Worm (Caenorhabditis elegans): Measurements from ENCODE around the gene R10E11.6.

The R10E11.6 gene

DNA sequence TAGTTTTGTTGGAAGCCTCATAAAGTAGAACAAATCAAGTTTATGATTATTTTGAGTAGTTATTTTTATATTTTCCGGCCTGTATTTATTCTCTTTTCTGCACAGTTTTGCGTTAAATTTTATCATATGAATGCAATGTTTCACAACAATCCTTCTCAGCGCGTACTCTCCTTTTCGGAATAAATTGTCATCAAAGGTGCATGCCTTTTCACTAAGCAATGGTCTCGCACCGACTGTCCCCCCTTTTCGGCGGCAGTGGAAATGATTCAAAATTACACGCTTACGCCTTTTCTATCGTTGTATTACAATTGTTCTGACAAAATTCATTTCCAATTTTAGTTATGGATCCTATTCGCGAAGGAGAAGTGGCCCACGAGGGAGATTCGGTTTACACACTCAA, 35.7 kb upstream of the R10E11.6 start, which contains the start of the genes iff-1 and cdk-1 (continued):
- TF ChIP-seq lim-6 (tag; optimal IDR thresholded peaks at IDR 0.05) (no peak), sox-4 (tag; optimal IDR thresholded peaks at IDR 0.05) (no peak), syd-9 (tag; optimal IDR thresholded peaks at IDR 0.05) (no peak), elt-2 (tag; optimal IDR thresholded peaks at IDR 0.05) (no peak), ceh-22 (tag; optimal IDR thresholded peaks at IDR 0.05) (no peak)

DNA sequence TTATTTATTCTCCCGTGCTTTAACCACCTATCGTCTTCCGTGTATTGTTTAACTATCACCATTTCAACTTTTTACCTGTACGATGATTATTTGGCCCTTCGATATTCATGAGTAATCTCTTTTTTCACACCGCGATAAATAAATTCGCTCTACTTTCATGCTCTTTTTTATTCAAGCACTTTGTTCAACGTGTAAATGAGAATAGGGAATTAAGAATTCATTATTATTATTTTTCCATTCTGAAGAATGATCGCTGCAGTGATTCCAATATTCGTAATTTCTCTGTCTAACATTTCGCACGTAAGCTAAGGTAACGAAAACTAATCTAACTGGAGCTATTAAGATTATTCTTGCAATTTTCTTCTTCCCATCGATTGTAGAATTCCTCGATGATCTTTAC, 34.1 kb upstream of the R10E11.6 start, which contains the start of gene T05G5.4:
TSS of gene T05G5.4 (plus strand) at position 241 of the 400 bp plus-strand sequence.
- no peak for TF ChIP-seq ceh-18 (tag; optimal IDR thresholded peaks at IDR 0.05)
- TF ChIP-seq ceh-22 (tag; optimal IDR thresholded peaks at IDR 0.05) = no peak
- TF ChIP-seq ceh-48 (tag; optimal IDR thresholded peaks at IDR 0.05) = no peak
- TF ChIP-seq npax-4 (tag; optimal IDR thresholded peaks at IDR 0.05) = no peak
- TF ChIP-seq hlh-30 (tag; optimal IDR thresholded peaks at IDR 0.05; ENCODE audit: insufficient read depth) = no peak
- no peak for TF ChIP-seq ets-4 (tag; optimal IDR thresholded peaks at IDR 0.05)
- no peak for TF ChIP-seq pros-1 (tag; optimal IDR thresholded peaks at IDR 0.05)
- no peak for TF ChIP-seq ahr-1 (tag; optimal IDR thresholded peaks at IDR 0.05)
- TF ChIP-seq nhr-232 (tag; optimal IDR thresholded peaks at IDR 0.05) = no peak

ce11 chrIII:9751074-9751473, 31.7 kb upstream of the R10E11.6 start, which contains the start of gene T05G5.5:
Gene T05G5.5 (minus strand): TSS chrIII:9751432.
- TF ChIP-seq rnt-1 (tag; optimal IDR thresholded peaks at IDR 0.05) = no peak
- TF ChIP-seq ceh-48 (tag; optimal IDR thresholded peaks at IDR 0.05) = no peak
- no peak for TF ChIP-seq nhr-232 (tag; optimal IDR thresholded peaks at IDR 0.05)

DNA sequence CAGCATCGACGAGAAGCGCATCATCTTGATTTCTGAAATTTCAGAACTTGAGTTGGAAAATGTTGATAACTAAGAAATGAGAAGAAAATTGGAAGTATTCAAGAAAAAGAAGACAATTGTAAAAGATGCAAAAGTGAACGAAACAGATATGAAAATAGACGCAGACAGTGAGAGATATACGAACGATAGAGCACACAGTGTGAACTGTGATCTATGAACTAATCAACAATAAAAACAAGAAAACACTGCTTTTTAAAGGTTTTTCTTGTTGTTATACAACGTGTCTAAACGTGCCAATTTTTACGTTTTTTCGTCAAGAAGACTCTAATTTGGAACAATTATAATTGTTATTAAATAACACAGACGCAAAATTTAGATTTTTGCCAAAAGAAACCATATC, 30.0 kb upstream of the R10E11.6 start, which contains the start of gene ech-6:
TSS of gene ech-6 (minus strand) at position 32 of the 400 bp plus-strand sequence.
- no peak for TF ChIP-seq ceh-30 (tag; optimal IDR thresholded peaks at IDR 0.05)
- TF ChIP-seq rnt-1 (tag; optimal IDR thresholded peaks at IDR 0.05) = no peak
- TF ChIP-seq pag-3 (tag; optimal IDR thresholded peaks at IDR 0.05; ENCODE audit: borderline replicate concordance) = no peak
- TF ChIP-seq pha-4 (tag; optimal IDR thresholded peaks at IDR 0.05) = no peak
- TF ChIP-seq ahr-1 (tag; optimal IDR thresholded peaks at IDR 0.05) = no peak
- no peak for TF ChIP-seq dmd-4 (tag; optimal IDR thresholded peaks at IDR 0.05; ENCODE audit: borderline replicate concordance)
- TF ChIP-seq tbx-2 (tag; optimal IDR thresholded peaks at IDR 0.05) = no peak
- no peak for TF ChIP-seq mec-3 (tag; optimal IDR thresholded peaks at IDR 0.05; ENCODE audit: borderline replicate concordance)
- TF ChIP-seq npax-4 (tag; optimal IDR thresholded peaks at IDR 0.05) = no peak
- no peak for TF ChIP-seq ceh-19 (GFP tag; optimal IDR thresholded peaks at IDR 0.05)

- TF ChIP-seq hlh-8 (tag; optimal IDR thresholded peaks at IDR 0.05) (no peak), ceh-22 (tag; optimal IDR thresholded peaks at IDR 0.05) (no peak), unc-3 (GFP tag; conservative IDR thresholded peaks at IDR 0.05) (no peak), unc-3 (tag; optimal IDR thresholded peaks at IDR 0.05) (no peak), hlh-6 (tag; optimal IDR thresholded peaks at IDR 0.05) (no peak), pha-4 (tag; optimal IDR thresholded peaks at IDR 0.05) (no peak), sox-2 (GFP tag; IDR thresholded peaks at IDR 0.05) (no peak), che-1 (tag; optimal IDR thresholded peaks at IDR 0.05) (no peak), ceh-31 (tag; optimal IDR thresholded peaks at IDR 0.05) (no peak), ttx-3 (tag; optimal IDR thresholded peaks at IDR 0.05) (no peak), T23F11.4 (GFP tag; optimal IDR thresholded peaks at IDR 0.05) (no peak), ceh-2 (tag; optimal IDR thresholded peaks at IDR 0.05) (no peak), pag-3 (tag; optimal IDR thresholded peaks at IDR 0.05; ENCODE audit: borderline replicate concordance) (no peak), ets-4 (tag; optimal IDR thresholded peaks at IDR 0.05) (no peak), syd-9 (tag; optimal IDR thresholded peaks at IDR 0.05) (no peak), ref-2 (tag; optimal IDR thresholded peaks at IDR 0.05) (no peak), hlh-13 (GFP tag; optimal IDR thresholded peaks at IDR 0.05) (no peak), Y22D7AL.16 (tag; optimal IDR thresholded peaks at IDR 0.05) (no peak), ama-1 (optimal IDR thresholded peaks at IDR 0.05) (no peak), ceh-45 (GFP tag; IDR thresholded peaks at IDR 0.05) (no peak)
Measured at ce11 chrIII:9757414-9757813, 25.4 kb upstream of the R10E11.6 start, which contains the start of gene vps-53. Gene vps-53 (minus strand): TSS chrIII:9757514.

Measured in whole organism, late embryonic.